Fruit fly (Drosophila melanogaster) whole organism, embryonic: ENCODE measurements around the gene CG1622.

ENCODE experiments used
- Adf1 ChIP-seq: fragments of 200-800 bp; sonication (Bioruptor generic); IDR thresholded peaks from 2 replicates; pipeline ENCODE4 v1.3.6; 2022; ENCODE audit warnings: missing biosample characterization, missing genetic modification characterization
- BEAF-32 ChIP-seq: fragments of 200-800 bp; sonication (Bioruptor generic); optimal IDR thresholded peaks from 3 replicates; lab custom pipeline; 2017; ENCODE audit warnings: missing biosample characterization, missing genetic modification characterization, mild to moderate bottlenecking, moderate library complexity, missing genetic modification reagents
- Bgb ChIP-seq: fragments of 200-800 bp; sonication (Bioruptor generic); IDR thresholded peaks from 2 replicates; pipeline ENCODE4 v1.3.6; 2022; ENCODE audit warnings: missing biosample characterization, missing genetic modification characterization; ENCODE audit not compliant: partially characterized antibody
- CG10543 ChIP-seq: fragments of 200-800 bp; sonication (Bioruptor generic); optimal IDR thresholded peaks from 3 replicates; lab custom pipeline; 2017; ENCODE audit warnings: missing biosample characterization, mild to moderate bottlenecking, missing genetic modification characterization, moderate library complexity
- CG11504 ChIP-seq: fragments of 200-800 bp; sonication (Bioruptor generic); optimal IDR thresholded peaks from 3 replicates; lab custom pipeline; 2019; ENCODE audit warnings: missing biosample characterization, mild to moderate bottlenecking, missing genetic modification characterization, moderate library complexity
- CG11695 ChIP-seq: fragments of 200-800 bp; sonication (Bioruptor generic); IDR thresholded peaks from 3 replicates; pipeline ENCODE4 v1.3.6; 2022; ENCODE audit warnings: missing biosample characterization, missing genetic modification characterization
- CG12071 ChIP-seq: fragments of 200-800 bp; sonication (Bioruptor generic); optimal IDR thresholded peaks from 3 replicates; lab custom pipeline; 2018; ENCODE audit warnings: missing biosample characterization, mild to moderate bottlenecking, missing genetic modification characterization
- CG12155 ChIP-seq: fragments of 200-800 bp; sonication (Bioruptor generic); optimal IDR thresholded peaks from 3 replicates; lab custom pipeline; 2016; ENCODE audit warnings: missing biosample characterization, missing genetic modification characterization
- CG12659 ChIP-seq: fragments of 200-800 bp; sonication (Bioruptor generic); optimal IDR thresholded peaks from 3 replicates; lab custom pipeline; 2017; ENCODE audit warnings: mild to moderate bottlenecking, missing biosample characterization, missing genetic modification reagents, missing genetic modification characterization
- CG14441 ChIP-seq: fragments of 200-800 bp; sonication (Bioruptor generic); IDR thresholded peaks from 2 replicates; pipeline ENCODE4 v1.3.6; 2022; ENCODE audit warnings: missing biosample characterization, missing genetic modification characterization
- CG15514 ChIP-seq: fragments of 200-800 bp; sonication (Bioruptor generic); optimal IDR thresholded peaks from 3 replicates; lab custom pipeline; 2017; ENCODE audit warnings: missing biosample characterization, missing genetic modification characterization, mild to moderate bottlenecking, moderate library complexity, missing genetic modification reagents
- CG1603 ChIP-seq: fragments of 200-800 bp; sonication (Bioruptor generic); optimal IDR thresholded peaks from 2 replicates; lab custom pipeline; 2019; ENCODE audit warnings: missing biosample characterization, mild to moderate bottlenecking, missing genetic modification characterization, moderate library complexity
- CG18599 ChIP-seq: fragments of 200-800 bp; sonication (Bioruptor generic); optimal IDR thresholded peaks from 3 replicates; lab custom pipeline; 2017; ENCODE audit warnings: missing biosample characterization, missing genetic modification characterization, mild to moderate bottlenecking, moderate library complexity, missing genetic modification reagents
- CG34376 ChIP-seq: fragments of 200-800 bp; sonication (Bioruptor generic); optimal IDR thresholded peaks from 2 replicates; lab custom pipeline; 2018; ENCODE audit warnings: missing biosample characterization, mild to moderate bottlenecking, missing genetic modification characterization
- CG4282 ChIP-seq: fragments of 200-800 bp; sonication (Bioruptor generic); optimal IDR thresholded peaks from 2 replicates; lab custom pipeline; 2016; ENCODE audit warnings: missing biosample characterization, missing genetic modification characterization
- CG4424 ChIP-seq: fragments of 200-800 bp; sonication (Bioruptor generic); optimal IDR thresholded peaks from 3 replicates; lab custom pipeline; 2016; ENCODE audit warnings: missing biosample characterization, missing genetic modification characterization
- CG8281 ChIP-seq: fragments of 200-800 bp; sonication (Bioruptor generic); optimal IDR thresholded peaks from 2 replicates; lab custom pipeline; 2018; ENCODE audit warnings: missing biosample characterization, mild to moderate bottlenecking, missing genetic modification characterization, moderate library complexity
- CG9797 ChIP-seq: fragments of 200-800 bp; sonication (Bioruptor generic); optimal IDR thresholded peaks from 3 replicates; lab custom pipeline; 2018; ENCODE audit warnings: missing biosample characterization, mild to moderate bottlenecking, missing genetic modification characterization
- CG9932 ChIP-seq: fragments of 200-800 bp; sonication (Bioruptor generic); IDR thresholded peaks from 2 replicates; pipeline ENCODE4 v1.3.6; 2022; ENCODE audit warnings: missing biosample characterization, missing genetic modification characterization
- Deaf1 ChIP-seq: fragments of 200-800 bp; optimal IDR thresholded peaks from 3 replicates; lab custom pipeline; 2019; ENCODE audit warnings: missing biosample characterization, mild to moderate bottlenecking, missing genetic modification characterization, moderate library complexity
- Doc3 ChIP-seq: fragments of 200-800 bp; sonication (Bioruptor generic); IDR thresholded peaks from 3 replicates; pipeline ENCODE4 v1.3.6; 2022; ENCODE audit warnings: missing biosample characterization, missing genetic modification characterization; ENCODE audit not compliant: partially characterized antibody
- E2f2 ChIP-seq: fragments of 200-800 bp; sonication (Bioruptor generic); IDR thresholded peaks from 2 replicates; pipeline ENCODE4 v1.3.6; 2022; ENCODE audit warnings: missing biosample characterization, missing genetic modification characterization
- Ets97D ChIP-seq: fragments of 200-800 bp; sonication (Bioruptor generic); optimal IDR thresholded peaks from 3 replicates; lab custom pipeline; 2016; ENCODE audit warnings: missing biosample characterization, missing genetic modification characterization
- Fer1 ChIP-seq: fragments of 200-800 bp; sonication (Bioruptor generic); optimal IDR thresholded peaks from 2 replicates; lab custom pipeline; 2017; ENCODE audit warnings: missing biosample characterization, mild to moderate bottlenecking, missing genetic modification characterization
- HLH4C ChIP-seq: fragments of 200-800 bp; sonication (Bioruptor generic); IDR thresholded peaks from 3 replicates; pipeline ENCODE4 v1.3.6; 2022; ENCODE audit warnings: missing biosample characterization, missing genetic modification characterization; ENCODE audit not compliant: partially characterized antibody
- HmgD ChIP-seq: fragments of 200-800 bp; sonication (Bioruptor generic); optimal IDR thresholded peaks from 3 replicates; lab custom pipeline; 2016; ENCODE audit warnings: missing biosample characterization, missing genetic modification characterization
- Hmr ChIP-seq: fragments of 200-800 bp; sonication (Bioruptor generic); optimal IDR thresholded peaks from 3 replicates; lab custom pipeline; 2017; ENCODE audit warnings: mild to moderate bottlenecking, missing biosample characterization, missing genetic modification reagents, missing genetic modification characterization
- MESR4 ChIP-seq: fragments of 200-800 bp; sonication (Bioruptor generic); optimal IDR thresholded peaks from 2 replicates; lab custom pipeline; 2018; ENCODE audit warnings: missing biosample characterization, mild to moderate bottlenecking, missing genetic modification characterization, moderate library complexity
- Opbp ChIP-seq: fragments of 200-800 bp; sonication (Bioruptor generic); IDR thresholded peaks from 3 replicates; pipeline ENCODE4 v1.3.6; 2022; ENCODE audit warnings: missing biosample characterization, missing genetic modification characterization; ENCODE audit not compliant: partially characterized antibody
- Scr ChIP-seq: fragments of 200-800 bp; sonication (Bioruptor generic); IDR thresholded peaks from 2 replicates; pipeline ENCODE4 v1.3.6; 2022; ENCODE audit warnings: missing biosample characterization, missing genetic modification characterization; ENCODE audit not compliant: partially characterized antibody
- Xbp1 ChIP-seq: fragments of 200-800 bp; sonication (Bioruptor generic); optimal IDR thresholded peaks from 3 replicates; lab custom pipeline; 2016; ENCODE audit warnings: missing biosample characterization, mild to moderate bottlenecking, missing genetic modification characterization
- abd-A ChIP-seq: fragments of 200-800 bp; sonication (Bioruptor generic); optimal IDR thresholded peaks from 3 replicates; lab custom pipeline; 2019; ENCODE audit warnings: missing biosample characterization, mild to moderate bottlenecking, missing genetic modification characterization, moderate library complexity
- al ChIP-seq: fragments of 200-800 bp; sonication (Bioruptor generic); IDR thresholded peaks from 2 replicates; pipeline ENCODE4 v1.3.6; 2022; ENCODE audit warnings: missing biosample characterization, missing genetic modification characterization
- bowl ChIP-seq: fragments of 200-800 bp; sonication (Bioruptor generic); IDR thresholded peaks from 2 replicates; pipeline ENCODE4 v1.3.6; 2022; ENCODE audit warnings: missing biosample characterization, missing genetic modification characterization
- crol ChIP-seq: fragments of 200-800 bp; sonication (Bioruptor generic); IDR thresholded peaks from 2 replicates; pipeline ENCODE4 v1.3.6; 2022; ENCODE audit warnings: missing biosample characterization, missing genetic modification characterization
- gfzf ChIP-seq: fragments of 200-800 bp; sonication (Bioruptor generic); optimal IDR thresholded peaks from 2 replicates; lab custom pipeline; 2016; ENCODE audit warnings: missing biosample characterization, mild to moderate bottlenecking, missing genetic modification characterization, moderate library complexity
- grau ChIP-seq: fragments of 200-800 bp; optimal IDR thresholded peaks from 3 replicates; lab custom pipeline; 2019; ENCODE audit warnings: missing biosample characterization, mild to moderate bottlenecking, missing genetic modification characterization, moderate library complexity
- jing ChIP-seq: fragments of 200-800 bp; sonication (Bioruptor generic); optimal IDR thresholded peaks from 2 replicates; lab custom pipeline; 2018; ENCODE audit warnings: missing biosample characterization, mild to moderate bottlenecking, missing genetic modification characterization
- klu ChIP-seq: fragments of 200-800 bp; sonication (Bioruptor generic); IDR thresholded peaks from 2 replicates; pipeline ENCODE4 v1.3.6; 2022; ENCODE audit warnings: missing biosample characterization, missing genetic modification characterization
- knrl ChIP-seq: fragments of 200-800 bp; sonication (Bioruptor generic); IDR thresholded peaks from 3 replicates; pipeline ENCODE4 v1.3.6; 2022; ENCODE audit warnings: missing biosample characterization, missing genetic modification characterization; ENCODE audit not compliant: partially characterized antibody
- luna ChIP-seq: fragments of 200-800 bp; sonication (Bioruptor generic); optimal IDR thresholded peaks from 2 replicates; lab custom pipeline; 2016; ENCODE audit warnings: missing biosample characterization, missing genetic modification characterization
- mam ChIP-seq: fragments of 200-800 bp; sonication (Bioruptor generic); optimal IDR thresholded peaks from 3 replicates; lab custom pipeline; 2016; ENCODE audit warnings: missing biosample characterization, missing genetic modification characterization
- mirr ChIP-seq: fragments of 200-800 bp; sonication (Bioruptor generic); optimal IDR thresholded peaks from 3 replicates; lab custom pipeline; 2018; ENCODE audit warnings: missing biosample characterization, mild to moderate bottlenecking, missing genetic modification characterization
- mld ChIP-seq: fragments of 200-800 bp; sonication (Bioruptor generic); IDR thresholded peaks from 3 replicates; pipeline ENCODE4 v1.3.6; 2022; ENCODE audit warnings: missing biosample characterization, missing genetic modification characterization; ENCODE audit not compliant: partially characterized antibody
- pho ChIP-seq: fragments of 200-800 bp; sonication (Bioruptor generic); optimal IDR thresholded peaks from 2 replicates; lab custom pipeline; 2016; ENCODE audit warnings: missing biosample characterization, missing genetic modification characterization
- ranshi ChIP-seq: fragments of 200-800 bp; sonication (Bioruptor generic); IDR thresholded peaks from 2 replicates; pipeline ENCODE4 v1.3.6; 2022; ENCODE audit warnings: missing biosample characterization, missing genetic modification characterization
- slou ChIP-seq: fragments of 200-800 bp; sonication (Bioruptor generic); optimal IDR thresholded peaks from 3 replicates; lab custom pipeline; 2016; ENCODE audit warnings: missing biosample characterization, missing genetic modification characterization
- vnd ChIP-seq: fragments of 200-800 bp; sonication (Bioruptor generic); IDR thresholded peaks from 3 replicates; pipeline ENCODE4 v1.3.6; 2022; ENCODE audit warnings: missing biosample characterization, missing genetic modification characterization; ENCODE audit not compliant: partially characterized antibody

CG1622 gene

DNA sequence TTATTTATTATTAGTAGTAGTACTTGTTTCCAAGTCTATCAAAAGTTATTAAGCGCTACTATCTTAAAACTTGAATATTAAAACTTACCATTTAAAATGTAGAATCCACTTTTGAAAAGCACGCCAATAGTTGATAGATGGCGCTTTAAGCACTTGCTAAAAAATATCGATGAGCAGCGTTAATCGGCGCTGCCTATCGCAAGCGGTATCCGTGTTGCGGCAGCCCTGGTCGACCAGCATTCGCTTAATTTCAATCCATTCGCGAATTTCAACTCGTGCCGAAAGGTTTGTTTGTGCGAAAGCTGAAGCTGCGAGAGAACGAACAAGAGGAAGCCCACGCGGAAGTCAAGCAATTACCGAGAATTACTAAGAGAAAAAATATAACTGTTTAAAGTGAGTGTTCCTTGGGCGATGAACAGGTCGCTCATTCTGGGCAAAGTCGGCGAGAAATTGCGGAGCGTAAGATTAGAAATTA lies 32.7 kb downstream of the CG1622 start, which contains the start of gene Prx2 (continued):
- TF ChIP-seq CG34376 (peak; percentile 58), CG12071 (peak; percentile 14), HLH4C (GFP tag; lab: Robert Waterston, UW) (peak; percentile 74), HmgD (GFP tag; lab: Kevin White, UChicago) (peak; percentile 6), CG8281 (tag; lab: Kevin White, UChicago) (no peak), abd-A (tag; lab: Kevin White, UChicago) (peak; percentile 19), Opbp (GFP tag; lab: Robert Waterston, UW) (peak; percentile 71; the same call in 2 of the 3 replicates), Doc3 (GFP tag; lab: Robert Waterston, UW) (peak; percentile 53; the same call in 1 of the 3 replicates), Xbp1 (GFP tag; lab: Kevin White, UChicago) (peak; percentile 32), grau (tag; lab: Kevin White, UChicago) (peak; percentile 11), CG15514 (GFP tag; lab: Kevin White, UChicago) (peak; percentile 72), slou (GFP tag; lab: Kevin White, UChicago) (peak; percentile 25), Hmr (peak; percentile 40), pho (peak; percentile 1), ranshi (GFP tag; lab: Robert Waterston, UW) (0 out of 2 replicates have a peak, but pooled peaks have one; percentile 20), Ets97D (GFP tag; lab: Kevin White, UChicago) (peak; percentile 72), luna (peak; percentile 18), jing (no peak), vnd (peak; percentile 71), mirr (GFP tag; lab: Kevin White, UChicago) (peak; percentile 49), CG9797 (GFP tag; lab: Kevin White, UChicago) (peak; percentile 46), CG10543 (GFP tag; lab: Kevin White, UChicago) (peak; percentile 33), CG18599 (GFP tag; lab: Kevin White, UChicago) (peak; percentile 55), CG12659 (GFP tag; lab: Kevin White, UChicago) (peak; percentile 44), CG12155 (GFP tag; lab: Kevin White, UChicago) (peak; percentile 25), gfzf (GFP tag; lab: Kevin White, UChicago) (peak; percentile 57), Fer1 (peak; percentile 8), CG11504 (tag; lab: Kevin White, UChicago) (peak; percentile 48), CG1603 (peak; percentile 39), CG4282 (GFP tag; lab: Kevin White, UChicago) (no peak), bowl (no peak), al (0 out of 2 replicates have a peak, but pooled peaks have one; percentile 6), E2f2 (GFP tag; lab: Robert Waterston, UW) (peak; percentile 93), Adf1 (GFP tag; lab: Robert Waterston, UW) (peak; percentile 33; the same call in 1 of the 2 replicates), CG4424 (GFP tag; lab: Kevin White, UChicago) (peak; percentile 5), crol (GFP tag; lab: Robert Waterston, UW) (no peak), CG14441 (0 out of 2 replicates have a peak, but pooled peaks have one; percentile 15), mam (GFP tag; lab: Kevin White, UChicago) (peak; percentile 36), klu (GFP tag; lab: Robert Waterston, UW) (0 out of 2 replicates have a peak, but pooled peaks have one; percentile 23), BEAF-32 (peak; percentile 80), CG11695 (GFP tag; lab: Robert Waterston, UW) (no peak), MESR4 (GFP tag; lab: Kevin White, UChicago) (peak; percentile 12), Bgb (peak; percentile 87), CG9932 (peak; percentile 62), Deaf1 (tag; lab: Kevin White, UChicago) (peak; percentile 82), Scr (GFP tag; lab: Robert Waterston, UW) (peak; percentile 74), knrl (GFP tag; lab: Robert Waterston, UW) (peak; percentile 77), mld (GFP tag; lab: Robert Waterston, UW) (peak; percentile 64; the same call in 2 of the 3 replicates)
